Worm (Caenorhabditis elegans) whole organism, L4 larva: ENCODE results near the gene rfc-1.

Experiments used
- dmd-9 ChIP-seq: fragments of 200-800 bp; sonication (Bioruptor generic); IDR thresholded peaks from 2 replicates; pipeline ENCODE4 v1.3.6; 2022; ENCODE audit warnings: missing genetic modification reagents, missing genetic modification characterization, missing compliant biosample characterization
- skn-1 ChIP-seq: fragments of 150-350 bp; optimal IDR thresholded peaks from 2 replicates; lab custom pipeline; 2014; ENCODE audit warnings: missing biosample characterization, missing genetic modification characterization
- zfp-3 ChIP-seq: fragments of 200-800 bp; sonication (Bioruptor generic); conservative IDR thresholded peaks from 2 replicates; pipeline ENCODE4 v1.3.6; 2022; ENCODE audit warnings: missing genetic modification reagents, missing genetic modification characterization, missing compliant biosample characterization
- zip-11 ChIP-seq: fragments of 200-800 bp; sonication (Bioruptor generic); IDR thresholded peaks from 2 replicates; pipeline ENCODE4 v1.3.6; 2022; ENCODE audit warnings: missing genetic modification characterization, missing compliant biosample characterization

- TF ChIP-seq zfp-3 (GFP tag; lab: Robert Waterston, UW): no peak
- TF ChIP-seq dmd-9 (GFP tag; lab: Robert Waterston, UW): no peak
- TF ChIP-seq zip-11 (GFP tag; lab: Robert Waterston, UW): no peak
- no peak for TF ChIP-seq skn-1 (tag; lab: Kevin White, UChicago)
These were observed 9.9 kb upstream of the rfc-1 start for ce11 chrV:14655689-14656088.
